Fruit fly (Drosophila melanogaster): ENCODE data around the gene GMF.

Gene GMF

dm6 chr2L:16350742-16351568 is 48.2 kb upstream of the GMF start (continued):
- TF ChIP-seq tx (GFP tag; optimal IDR thresholded peaks at IDR 0.05): peak; percentile 97
- peak; percentile 68 for TF ChIP-seq bigmax (GFP tag; optimal IDR thresholded peaks at IDR 0.05)
- peak; percentile 96 for TF ChIP-seq CG4404 (GFP tag; IDR thresholded peaks at IDR 0.05)
- TF ChIP-seq CG17361 (GFP tag; IDR thresholded peaks at IDR 0.05): peak; percentile 97
- peak; percentile 97 for TF ChIP-seq CG6272 (GFP tag; IDR thresholded peaks at IDR 0.05)
- peak; percentile 98 for TF ChIP-seq onecut (GFP tag; IDR thresholded peaks at IDR 0.05)
- peak; percentile 97 for TF ChIP-seq CG15696 (tag; optimal IDR thresholded peaks at IDR 0.05)
- TF ChIP-seq pros (GFP tag; optimal IDR thresholded peaks at IDR 0.05): peak; percentile 89
- peak; percentile 96 for TF ChIP-seq CG8944 (GFP tag; optimal IDR thresholded peaks at IDR 0.05)
- TF ChIP-seq fd96Cb (tag; optimal IDR thresholded peaks at IDR 0.05): peak; percentile 99
- TF ChIP-seq emc (GFP tag; optimal IDR thresholded peaks at IDR 0.05): peak; percentile 92
- TF ChIP-seq CG18619 (GFP tag; optimal IDR thresholded peaks at IDR 0.05): peak; percentile 99
- peak; percentile 100 for TF ChIP-seq sens (GFP tag)
- peak; percentile 99 for TF ChIP-seq Dek (tag; optimal IDR thresholded peaks at IDR 0.05)
- TF ChIP-seq ac (GFP tag; optimal IDR thresholded peaks at IDR 0.05): peak; percentile 96
- TF ChIP-seq Nf-YB (GFP tag; optimal IDR thresholded peaks at IDR 0.05): peak; percentile 91
- peak; percentile 99 for TF ChIP-seq sisA (GFP tag; IDR thresholded peaks at IDR 0.05)
- TF ChIP-seq CG15601 (tag; optimal IDR thresholded peaks at IDR 0.05): peak; percentile 98
- peak; percentile 81 for TF ChIP-seq CG14965 (GFP tag; optimal IDR thresholded peaks at IDR 0.05; ENCODE audit: borderline replicate concordance)
- peak; percentile 97 for TF ChIP-seq CG12155 (GFP tag; optimal IDR thresholded peaks at IDR 0.05)
- peak; percentile 97 for TF ChIP-seq C15 (GFP tag; IDR thresholded peaks at IDR 0.05)
- TF ChIP-seq CG15479 (GFP tag; optimal IDR thresholded peaks at IDR 0.05): peak; percentile 75
- peak; percentile 98 for TF ChIP-seq CG11247 (GFP tag; IDR thresholded peaks at IDR 0.05)
- peak; percentile 98 for TF ChIP-seq B-H1 (GFP tag; IDR thresholded peaks at IDR 0.05)
- peak; percentile 97 for TF ChIP-seq trh (GFP tag; optimal IDR thresholded peaks at IDR 0.05)
- peak; percentile 99 for TF ChIP-seq CG6765 (GFP tag; optimal IDR thresholded peaks at IDR 0.05)
- TF ChIP-seq zen2 (GFP tag; IDR thresholded peaks at IDR 0.05; ENCODE audit: partially characterized antibody): no peak
- TF ChIP-seq lov (optimal IDR thresholded peaks at IDR 0.05): no peak
- TF ChIP-seq lov (GFP tag; IDR thresholded peaks at IDR 0.05): peak; percentile 98
- TF ChIP-seq ap (GFP tag; IDR thresholded peaks at IDR 0.05): peak; percentile 99
- TF ChIP-seq yki (optimal IDR thresholded peaks at IDR 0.05): peak; percentile 66
- TF ChIP-seq B-H2 (GFP tag; optimal IDR thresholded peaks at IDR 0.05): peak; percentile 98
- TF ChIP-seq CG7963 (GFP tag; IDR thresholded peaks at IDR 0.05; ENCODE audit: partially characterized antibody): no peak
- peak; percentile 93 for TF ChIP-seq Doc2 (GFP tag; IDR thresholded peaks at IDR 0.05)
- TF ChIP-seq Bteb2 (GFP tag; optimal IDR thresholded peaks at IDR 0.05): peak; percentile 99
- TF ChIP-seq CG4617 (GFP tag; optimal IDR thresholded peaks at IDR 0.05; ENCODE audit: borderline replicate concordance): peak; percentile 98
- no peak for TF ChIP-seq CG1832 (GFP tag; optimal IDR thresholded peaks at IDR 0.05)
- TF ChIP-seq tin (GFP tag; optimal IDR thresholded peaks at IDR 0.05): peak; percentile 99
- peak; percentile 99 for TF ChIP-seq HHEX (GFP tag; optimal IDR thresholded peaks at IDR 0.05)
- TF ChIP-seq CG8388 (GFP tag; optimal IDR thresholded peaks at IDR 0.05): peak; percentile 99
- TF ChIP-seq Rx (GFP tag; IDR thresholded peaks at IDR 0.05): peak; percentile 98
- TF ChIP-seq CG12299 (tag; optimal IDR thresholded peaks at IDR 0.05): peak; percentile 99
- TF ChIP-seq grau (tag; optimal IDR thresholded peaks at IDR 0.05): peak; percentile 99
- peak; percentile 94 for TF ChIP-seq Ets97D (GFP tag; optimal IDR thresholded peaks at IDR 0.05)
- peak; percentile 99 for TF ChIP-seq CG15011 (GFP tag; optimal IDR thresholded peaks at IDR 0.05)
- peak; percentile 100 for TF ChIP-seq chif (GFP tag; optimal IDR thresholded peaks at IDR 0.05)
- TF ChIP-seq Ptx1 (GFP tag; IDR thresholded peaks at IDR 0.05): peak; percentile 98
- TF ChIP-seq GATAe (GFP tag; conservative IDR thresholded peaks at IDR 0.05): peak; percentile 93
- peak; percentile 100 for TF ChIP-seq CG2678 (tag; optimal IDR thresholded peaks at IDR 0.05)
- TF ChIP-seq bab2 (GFP tag; optimal IDR thresholded peaks at IDR 0.05): peak; percentile 98

Measured in whole organism, embryonic.